Worm (Caenorhabditis elegans) whole organism, L1 larva: ENCODE results near the gene sas-5.
A peak's percentile ranks its signal among the peaks of the same experiment; 100 is the strongest.

Source experiments
- C16A3.4 ChIP-seq: fragments of 150-350 bp; optimal IDR thresholded peaks from 2 replicates; lab custom pipeline; 2014; ENCODE audit warnings: missing biosample characterization, missing genetic modification characterization
- Y116A8C.19 ChIP-seq: sonication (generic microtip); optimal IDR thresholded peaks from 2 replicates; lab custom pipeline; 2016; ENCODE audit warnings: missing compliant biosample characterization, missing genetic modification characterization, borderline replicate concordance
- ama-1 ChIP-seq: fragments of 150-350 bp; optimal IDR thresholded peaks from 2 replicates; lab custom pipeline; 2014
- ceh-82 ChIP-seq, 3 experiments: fragments of 150-350 bp in 1 of 3; sonication (generic microtip) in 2 of 3; optimal IDR thresholded peaks; 2 replicates each; lab custom pipeline; 2014 to 2017; ENCODE audit warnings: missing biosample characterization in 3 of 3, missing genetic modification characterization in 3 of 3
- ceh-90 ChIP-seq: sonication (generic microtip); optimal IDR thresholded peaks from 2 replicates; lab custom pipeline; 2016; ENCODE audit warnings: missing genetic modification characterization, missing compliant biosample characterization
- ces-1 ChIP-seq: fragments of 150-350 bp; optimal IDR thresholded peaks from 2 replicates; lab custom pipeline; 2014; ENCODE audit warnings: missing biosample characterization, missing genetic modification reagents, missing genetic modification characterization
- dpl-1 ChIP-seq, 3 experiments: fragments of 150-350 bp in 2 of 3; sonication (generic microtip) in 1 of 3; optimal IDR thresholded peaks; 2 replicates each; lab custom pipeline; 2014 to 2017; ENCODE audit warnings: missing biosample characterization in 3 of 3, missing genetic modification characterization in 3 of 3, missing genetic modification reagents in 3 of 3
- dsc-1 ChIP-seq: sonication (generic microtip); optimal IDR thresholded peaks from 2 replicates; lab custom pipeline; 2016; ENCODE audit warnings: mild to moderate bottlenecking, missing genetic modification characterization, missing compliant biosample characterization
- efl-1 ChIP-seq, 4 experiments: fragments of 150-350 bp; optimal IDR thresholded peaks in 3 of 4; peaks in 1 of 4; 1 replicate in 1 of 4; 2 replicates in 3 of 4; lab custom pipeline; 2014; ENCODE audit warnings: missing biosample characterization in 2 of 4, missing genetic modification characterization in 2 of 4, missing genetic modification reagents in 2 of 4
- egl-27 ChIP-seq, 2 experiments: fragments of 150-350 bp in 1 of 2; sonication (generic microtip); optimal IDR thresholded peaks; 3 replicates each; lab custom pipeline; 2017 to 2018; ENCODE audit warnings: missing biosample characterization in 2 of 2, missing genetic modification characterization in 2 of 2, missing genetic modification reagents in 2 of 2
- elt-2 ChIP-seq: sonication (generic microtip); optimal IDR thresholded peaks from 2 replicates; lab custom pipeline; 2016; ENCODE audit warnings: missing genetic modification characterization, mild to moderate bottlenecking, inconsistent platforms, missing compliant biosample characterization, missing genetic modification reagents
- elt-3 ChIP-seq, 6 experiments: fragments of 150-350 bp in 1 of 6; sonication (generic microtip); optimal IDR thresholded peaks; 2 replicates each; lab custom pipeline; 2017 to 2018; ENCODE audit warnings: missing biosample characterization in 6 of 6, missing genetic modification characterization in 6 of 6, inconsistent platforms in 1 of 6
- ets-5 ChIP-seq: fragments of 200-800 bp; sonication (Bioruptor generic); IDR thresholded peaks from 2 replicates; pipeline ENCODE4 v1.3.6; 2022; ENCODE audit warnings: missing genetic modification characterization, missing compliant biosample characterization
- fkh-4 ChIP-seq: sonication (generic microtip); optimal IDR thresholded peaks from 2 replicates; lab custom pipeline; 2016; ENCODE audit warnings: missing compliant biosample characterization, missing genetic modification characterization, borderline replicate concordance
- grh-1 ChIP-seq: fragments of 200-800 bp; sonication (Bioruptor generic); IDR thresholded peaks from 2 replicates; pipeline ENCODE4 v1.3.6; 2022; ENCODE audit warnings: missing genetic modification reagents, missing genetic modification characterization, missing compliant biosample characterization
- hlh-17 ChIP-seq: fragments of 200-800 bp; sonication (Bioruptor generic); optimal IDR thresholded peaks from 2 replicates; lab custom pipeline; 2018; ENCODE audit warnings: missing genetic modification characterization, mild to moderate bottlenecking, missing compliant biosample characterization, moderate library complexity, borderline replicate concordance
- hlh-4 ChIP-seq: sonication (generic microtip); optimal IDR thresholded peaks from 2 replicates; lab custom pipeline; 2016; ENCODE audit warnings: mild to moderate bottlenecking, missing genetic modification characterization, missing compliant biosample characterization
- isw-1 ChIP-seq: fragments of 200-800 bp; sonication (Bioruptor generic); IDR thresholded peaks from 2 replicates; pipeline ENCODE4 v1.3.6; 2022; ENCODE audit warnings: missing genetic modification characterization, missing compliant biosample characterization
- lin-14 ChIP-seq: fragments of 200-800 bp; sonication (Bioruptor generic); optimal IDR thresholded peaks from 2 replicates; lab custom pipeline; 2018; ENCODE audit warnings: mild to moderate bottlenecking, missing genetic modification characterization, moderate library complexity, missing compliant biosample characterization
- lir-3 ChIP-seq: sonication (generic microtip); optimal IDR thresholded peaks from 2 replicates; lab custom pipeline; 2016; ENCODE audit warnings: mild to moderate bottlenecking, missing genetic modification characterization, moderate library complexity, missing compliant biosample characterization; ENCODE audit not compliant: poor library complexity
- lsy-2 ChIP-seq, 2 experiments: fragments of 150-350 bp; optimal IDR thresholded peaks; 2 replicates each; lab custom pipeline; 2014; ENCODE audit warnings: missing biosample characterization in 2 of 2, missing genetic modification characterization in 2 of 2
- mab-9 ChIP-seq: fragments of 200-800 bp; sonication (Bioruptor generic); IDR thresholded peaks from 2 replicates; pipeline ENCODE4 v1.3.6; 2022; ENCODE audit warnings: missing genetic modification reagents, missing genetic modification characterization, missing compliant biosample characterization
- nhr-19 ChIP-seq: fragments of 200-800 bp; sonication (Bioruptor generic); conservative IDR thresholded peaks from 2 replicates; pipeline ENCODE4 v1.3.6; 2022; ENCODE audit warnings: missing genetic modification characterization, missing compliant biosample characterization
- nhr-237 ChIP-seq: fragments of 150-350 bp; optimal IDR thresholded peaks from 2 replicates; lab custom pipeline; 2014; ENCODE audit warnings: missing biosample characterization, missing genetic modification characterization
- nhr-47 ChIP-seq: sonication (generic microtip); optimal IDR thresholded peaks from 2 replicates; lab custom pipeline; 2016; ENCODE audit warnings: mild to moderate bottlenecking, missing genetic modification characterization, moderate library complexity, missing compliant biosample characterization
- nhr-71 ChIP-seq: sonication (generic microtip); optimal IDR thresholded peaks from 2 replicates; lab custom pipeline; 2016; ENCODE audit warnings: mild to moderate bottlenecking, missing genetic modification characterization, moderate library complexity, missing compliant biosample characterization
- nhr-85 ChIP-seq: sonication (generic microtip); peaks from one replicate; lab custom pipeline; 2016; ENCODE audit warnings: missing genetic modification characterization, inconsistent platforms, missing compliant biosample characterization
- pag-3 ChIP-seq: sonication (generic microtip); optimal IDR thresholded peaks from 2 replicates; lab custom pipeline; 2017; ENCODE audit warnings: missing genetic modification characterization, mild to moderate bottlenecking, missing compliant biosample characterization, antibody characterized with exemption, borderline replicate concordance; ENCODE audit not compliant: insufficient read depth
- rnt-1 ChIP-seq: sonication (generic microtip); optimal IDR thresholded peaks from 2 replicates; lab custom pipeline; 2016; ENCODE audit warnings: mild to moderate bottlenecking, missing genetic modification characterization, moderate library complexity, missing compliant biosample characterization
- skn-1 ChIP-seq: fragments of 150-350 bp; optimal IDR thresholded peaks from 2 replicates; lab custom pipeline; 2014; ENCODE audit warnings: missing biosample characterization, missing genetic modification characterization
- snpc-4 ChIP-seq: fragments of 150-350 bp; optimal IDR thresholded peaks from 2 replicates; lab custom pipeline; 2014; ENCODE audit warnings: missing biosample characterization, missing genetic modification characterization
- sup-37 ChIP-seq: fragments of 200-800 bp; sonication (Bioruptor generic); optimal IDR thresholded peaks from 2 replicates; lab custom pipeline; 2018; ENCODE audit warnings: mild to moderate bottlenecking, missing genetic modification characterization, missing compliant biosample characterization
- swsn-7 ChIP-seq: sonication (generic microtip); optimal IDR thresholded peaks from 2 replicates; lab custom pipeline; 2016; ENCODE audit warnings: missing genetic modification characterization, missing compliant biosample characterization
- tlp-1 ChIP-seq: fragments of 150-350 bp; optimal IDR thresholded peaks from 2 replicates; lab custom pipeline; 2014; ENCODE audit warnings: missing biosample characterization, missing genetic modification characterization
- unc-130 ChIP-seq: fragments of 150-350 bp; optimal IDR thresholded peaks from 2 replicates; lab custom pipeline; 2017; ENCODE audit warnings: missing biosample characterization, missing genetic modification characterization, inconsistent platforms
- unc-30 ChIP-seq: sonication (generic microtip); optimal IDR thresholded peaks from 2 replicates; lab custom pipeline; 2017; ENCODE audit warnings: missing biosample characterization, missing genetic modification characterization
- vab-15 ChIP-seq: sonication (generic microtip); optimal IDR thresholded peaks from 2 replicates; lab custom pipeline; 2017; ENCODE audit warnings: missing genotype, mild to moderate bottlenecking, missing genetic modification characterization, missing compliant biosample characterization
- xbp-1 ChIP-seq: sonication (generic microtip); optimal IDR thresholded peaks from 2 replicates; lab custom pipeline; 2016; ENCODE audit warnings: missing genetic modification characterization, missing compliant biosample characterization
- zip-4 ChIP-seq: fragments of 200-800 bp; sonication (Bioruptor generic); optimal IDR thresholded peaks from 2 replicates; lab custom pipeline; 2018; ENCODE audit warnings: mild to moderate bottlenecking, missing genetic modification characterization, moderate library complexity, missing compliant biosample characterization
- ztf-11 ChIP-seq, 2 experiments: sonication (generic microtip); optimal IDR thresholded peaks; 2 replicates each; lab custom pipeline; 2016 to 2017; ENCODE audit warnings: missing genetic modification characterization in 2 of 2, missing biosample characterization in 1 of 2, missing compliant biosample characterization in 1 of 2

Gene sas-5

DNA sequence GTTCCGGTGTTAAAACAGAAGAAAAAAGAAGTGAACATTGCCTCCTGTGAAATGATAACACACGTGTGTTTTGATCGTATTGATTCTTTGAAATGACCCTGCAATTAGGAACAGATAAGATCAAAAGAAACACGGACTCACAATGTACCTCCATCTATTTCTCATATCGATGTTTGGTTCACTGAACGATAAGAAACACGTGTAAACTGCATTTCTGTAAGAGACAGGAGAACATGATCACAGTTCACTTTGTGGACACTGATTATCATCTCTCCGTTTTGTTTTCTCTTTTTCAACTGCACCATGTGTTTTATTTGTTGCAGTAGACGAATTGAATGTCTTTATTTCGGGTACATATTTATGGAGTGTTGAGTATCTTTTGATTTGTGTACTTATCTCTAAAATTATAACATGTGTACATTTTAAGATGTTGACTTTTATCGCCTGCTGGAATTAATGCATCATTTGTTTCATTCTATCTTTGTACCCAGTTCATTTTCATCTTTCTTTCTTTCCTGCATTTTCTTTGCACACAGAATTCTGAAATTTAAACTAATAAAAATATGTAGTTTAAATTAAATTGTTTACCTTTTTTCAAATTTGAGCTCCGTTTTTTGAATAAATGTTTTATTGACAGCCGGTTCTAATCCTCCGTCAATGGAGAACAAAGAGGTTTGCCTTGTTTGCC, 37.6 kb upstream of the sas-5 start, which contains the start of the genes H12C20.7 and nhr-68 (continued):
- peak; percentile 97 for TF ChIP-seq lin-14
- TF ChIP-seq C16A3.4 (tag; lab: Kevin White, UChicago) = peak; percentile 92
- TF ChIP-seq, all 84 proteins: peak for 37

DNA sequence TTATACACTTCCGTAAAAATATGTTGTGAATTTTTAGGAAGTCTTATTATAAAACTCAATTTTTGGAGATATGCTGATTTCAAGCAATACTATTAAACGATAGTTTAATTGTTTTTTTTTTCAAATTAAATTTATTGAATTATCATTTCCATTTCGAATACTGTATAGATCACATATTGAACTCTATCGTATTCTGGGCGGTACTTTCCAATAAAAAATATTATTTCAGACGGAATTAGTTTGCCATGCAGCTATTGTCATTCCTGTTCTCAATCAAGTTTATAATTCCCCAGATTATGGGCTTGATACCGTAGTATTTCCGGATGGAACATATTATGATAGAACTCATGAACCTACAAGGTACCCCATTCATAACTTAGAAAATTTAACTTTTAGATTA, 36.0 kb upstream of the sas-5 start:
- TF ChIP-seq lsy-2 (tag; optimal IDR thresholded peaks at IDR 0.05; lab: Kevin White, UChicago) = peak in 1 of 2 experiments; percentile 51
- no peak for TF ChIP-seq lir-3 (tag; lab: Kevin White, UChicago)

ce11 chrV:11580826-11581225, 29.7 kb upstream of the sas-5 start, which contains the start of gene srx-90:
Gene srx-90 (plus strand): TSS chrV:11581126.
- TF ChIP-seq unc-30 (tag; lab: Kevin White, UChicago) (no peak), pag-3 (tag; lab: Kevin White, UChicago) (no peak), elt-3 (tag; optimal IDR thresholded peaks at IDR 0.05; lab: Kevin White, UChicago) (no peak), dpl-1 (GFP tag; optimal IDR thresholded peaks at IDR 0.05; lab: Kevin White, UChicago) (no peak), hlh-4 (tag; lab: Kevin White, UChicago) (no peak), ces-1 (GFP tag; lab: Kevin White, UChicago) (no peak), ama-1 (no peak), ztf-11 (tag; optimal IDR thresholded peaks at IDR 0.05; lab: Kevin White, UChicago) (no peak), sup-37 (no peak), tlp-1 (tag; lab: Kevin White, UChicago) (no peak), nhr-19 (no peak), egl-27 (tag; optimal IDR thresholded peaks at IDR 0.05; lab: Kevin White, UChicago) (no peak), nhr-47 (tag; lab: Kevin White, UChicago) (no peak), rnt-1 (tag; lab: Kevin White, UChicago) (no peak)

- no peak for TF ChIP-seq swsn-7 (tag; lab: Kevin White, UChicago)
Measured at ce11 chrV:11583212-11583611, 27.3 kb upstream of the sas-5 start, which contains the start of gene srx-88. Gene srx-88 (plus strand): TSS chrV:11583512.

DNA sequence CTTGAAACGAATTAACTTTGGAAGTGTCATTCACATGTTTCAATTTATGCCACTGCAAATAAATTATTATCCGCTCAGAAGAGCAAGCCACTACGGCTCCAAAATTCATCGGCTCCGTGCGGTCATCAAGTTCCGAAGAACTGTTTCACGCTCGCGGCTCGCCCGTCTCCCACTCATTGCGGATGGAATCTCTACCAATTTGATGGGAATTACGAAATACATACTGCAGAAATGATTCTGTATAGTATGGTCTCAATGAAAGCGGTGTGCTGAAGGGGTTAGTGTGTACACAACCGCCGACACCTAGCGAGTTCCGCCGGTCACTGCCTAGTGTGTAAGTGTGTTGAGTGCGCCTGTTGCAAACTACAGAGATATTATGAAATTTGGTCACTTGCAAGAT, 25.4 kb upstream of the sas-5 start:
- TF ChIP-seq sup-37 (no peak), zip-4 (GFP tag; lab: Kevin White, UChicago) (peak; percentile 70), mab-9 (no peak), ceh-90 (tag; lab: Kevin White, UChicago) (no peak), Y116A8C.19 (tag; lab: Kevin White, UChicago) (no peak), ceh-82 (tag; optimal IDR thresholded peaks at IDR 0.05; lab: Kevin White, UChicago) (peak; percentile 42 to 54 (median 49)), nhr-237 (tag; lab: Kevin White, UChicago) (no peak), skn-1 (tag; lab: Kevin White, UChicago) (peak; percentile 11), snpc-4 (peak; percentile 97), swsn-7 (tag; lab: Kevin White, UChicago) (peak; percentile 29), elt-2 (tag; lab: Kevin White, UChicago) (peak; percentile 61), xbp-1 (tag; lab: Kevin White, UChicago) (no peak), C16A3.4 (tag; lab: Kevin White, UChicago) (no peak), elt-3 (tag; optimal IDR thresholded peaks at IDR 0.05; lab: Kevin White, UChicago) (peak in 1 of 6 experiments; percentile 16), grh-1 (GFP tag; lab: Robert Waterston, UW) (0 out of 2 replicates have a peak, but pooled peaks have one; percentile 28), ets-5 (no peak), isw-1 (no peak), ces-1 (GFP tag; lab: Kevin White, UChicago) (no peak), dsc-1 (tag; lab: Kevin White, UChicago) (no peak), dpl-1 (GFP tag; optimal IDR thresholded peaks at IDR 0.05; lab: Kevin White, UChicago) (peak in 1 of 3 experiments; percentile 0), hlh-17 (GFP tag; lab: Kevin White, UChicago) (no peak), nhr-19 (peak; percentile 66), unc-130 (tag; lab: Kevin White, UChicago) (no peak), pag-3 (tag; lab: Kevin White, UChicago) (no peak), fkh-4 (tag; lab: Kevin White, UChicago) (no peak), nhr-71 (peak; percentile 80), unc-30 (tag; lab: Kevin White, UChicago) (no peak), efl-1 (optimal IDR thresholded peaks at IDR 0.05; lab: Kevin White, UChicago) (peak; percentile 4 to 30), efl-1 (GFP tag; optimal IDR thresholded peaks at IDR 0.05 in 1 of 2; lab: Kevin White, UChicago) (no peak), nhr-47 (tag; lab: Kevin White, UChicago) (peak; percentile 54), nhr-85 (tag; lab: Kevin White, UChicago) (peak; percentile 87), vab-15 (tag; lab: Kevin White, UChicago) (no peak)
